Fruit fly (Drosophila melanogaster) whole organism, embryonic: ENCODE measurements around the gene CG44261.

Source experiments
- Atf3 ChIP-seq: fragments of 200-800 bp; sonication (Bioruptor generic); optimal IDR thresholded peaks from 3 replicates; lab custom pipeline; 2016; ENCODE audit warnings: missing biosample characterization, missing genetic modification characterization
- CG10565 ChIP-seq: fragments of 200-800 bp; sonication (Bioruptor generic); optimal IDR thresholded peaks from 3 replicates; lab custom pipeline; 2016; ENCODE audit warnings: missing biosample characterization, mild to moderate bottlenecking, missing genetic modification characterization
- CG10979 ChIP-seq: fragments of 200-800 bp; sonication (Bioruptor generic); optimal IDR thresholded peaks from 2 replicates; lab custom pipeline; 2018; ENCODE audit warnings: missing biosample characterization, mild to moderate bottlenecking, missing genetic modification characterization, moderate library complexity
- CG11560 ChIP-seq: fragments of 200-800 bp; sonication (Bioruptor generic); IDR thresholded peaks from 3 replicates; pipeline ENCODE4 v1.3.6; 2022; ENCODE audit warnings: missing biosample characterization, missing genetic modification characterization
- CG12104 ChIP-seq: fragments of 200-800 bp; sonication (Bioruptor generic); optimal IDR thresholded peaks from 3 replicates; lab custom pipeline; 2016; ENCODE audit warnings: missing biosample characterization, missing genetic modification characterization
- CG12299 ChIP-seq: fragments of 200-800 bp; sonication (Bioruptor generic); optimal IDR thresholded peaks from 2 replicates; lab custom pipeline; 2018; ENCODE audit warnings: missing biosample characterization, mild to moderate bottlenecking, missing genetic modification characterization
- CG13296 ChIP-seq: fragments of 200-800 bp; sonication (Bioruptor generic); optimal IDR thresholded peaks from 3 replicates; lab custom pipeline; 2018; ENCODE audit warnings: missing biosample characterization, mild to moderate bottlenecking, missing genetic modification characterization
- CG1529 ChIP-seq: fragments of 200-800 bp; sonication (Bioruptor generic); optimal IDR thresholded peaks from 3 replicates; lab custom pipeline; 2018; ENCODE audit warnings: missing biosample characterization, missing genetic modification characterization
- CG16779 ChIP-seq: fragments of 200-800 bp; sonication (Bioruptor generic); IDR thresholded peaks from 2 replicates; pipeline ENCODE4 v1.3.6; 2022; ENCODE audit warnings: missing biosample characterization, missing genetic modification characterization
- CG17568 ChIP-seq: fragments of 200-800 bp; sonication (Bioruptor generic); optimal IDR thresholded peaks from 2 replicates; lab custom pipeline; 2018; ENCODE audit warnings: missing biosample characterization, mild to moderate bottlenecking, missing genetic modification characterization, moderate library complexity
- CG1792 ChIP-seq: fragments of 200-800 bp; sonication (Bioruptor generic); optimal IDR thresholded peaks from 2 replicates; lab custom pipeline; 2016; ENCODE audit warnings: missing biosample characterization, missing genetic modification characterization
- CG3065 ChIP-seq: fragments of 200-800 bp; sonication (Bioruptor generic); optimal IDR thresholded peaks from 2 replicates; lab custom pipeline; 2016; ENCODE audit warnings: missing biosample characterization, missing genetic modification characterization
- CG31441 ChIP-seq: fragments of 200-800 bp; sonication (Bioruptor generic); IDR thresholded peaks from 2 replicates; pipeline ENCODE4 v1.3.6; 2022; ENCODE audit warnings: missing biosample characterization, missing genetic modification characterization
- CG32767 ChIP-seq: fragments of 200-800 bp; sonication (Bioruptor generic); IDR thresholded peaks from 2 replicates; pipeline ENCODE4 v1.3.6; 2022; ENCODE audit warnings: missing biosample characterization, missing genetic modification characterization
- CG3847 ChIP-seq: fragments of 200-800 bp; sonication (Bioruptor generic); IDR thresholded peaks from 2 replicates; pipeline ENCODE4 v1.3.6; 2022; ENCODE audit warnings: missing biosample characterization, missing genetic modification characterization
- CG4328 ChIP-seq: fragments of 200-800 bp; sonication (Bioruptor generic); optimal IDR thresholded peaks from 3 replicates; lab custom pipeline; 2017; ENCODE audit warnings: missing biosample characterization, missing genetic modification reagents, missing genetic modification characterization
- CG6689 ChIP-seq: fragments of 200-800 bp; sonication (Bioruptor generic); IDR thresholded peaks from 2 replicates; pipeline ENCODE4 v1.3.6; 2022; ENCODE audit warnings: missing biosample characterization, missing genetic modification characterization
- CG6854 ChIP-seq: fragments of 200-800 bp; sonication (Bioruptor generic); optimal IDR thresholded peaks from 3 replicates; lab custom pipeline; 2017; ENCODE audit warnings: missing biosample characterization, mild to moderate bottlenecking, missing genetic modification characterization
- CG7372 ChIP-seq: fragments of 200-800 bp; sonication (Bioruptor generic); IDR thresholded peaks from 2 replicates; pipeline ENCODE4 v1.3.6; 2022; ENCODE audit warnings: missing biosample characterization, missing genetic modification characterization
- D19A ChIP-seq: fragments of 200-800 bp; optimal IDR thresholded peaks from 3 replicates; lab custom pipeline; 2019; ENCODE audit warnings: missing biosample characterization, mild to moderate bottlenecking, missing genetic modification characterization, moderate library complexity
- Dek ChIP-seq: fragments of 200-800 bp; sonication (Bioruptor generic); optimal IDR thresholded peaks from 3 replicates; lab custom pipeline; 2019; ENCODE audit warnings: missing biosample characterization, mild to moderate bottlenecking, missing genetic modification characterization, moderate library complexity
- Drgx ChIP-seq: fragments of 200-800 bp; sonication (Bioruptor generic); IDR thresholded peaks from 2 replicates; pipeline ENCODE4 v1.3.6; 2022; ENCODE audit warnings: missing biosample characterization, missing genetic modification characterization
- E2f1 ChIP-seq: fragments of 200-800 bp; sonication (Bioruptor generic); IDR thresholded peaks from 2 replicates; pipeline ENCODE4 v1.3.6; 2022; ENCODE audit warnings: missing biosample characterization, missing genetic modification characterization
- HLH3B ChIP-seq: fragments of 200-800 bp; sonication (Bioruptor generic); IDR thresholded peaks from 2 replicates; pipeline ENCODE4 v1.3.6; 2022; ENCODE audit warnings: missing biosample characterization, missing genetic modification characterization
- Hr51 ChIP-seq, 2 experiments: fragments of 200-800 bp; sonication (Bioruptor generic); optimal IDR thresholded peaks; 2 replicates in 1 of 2; 3 replicates in 1 of 2; lab custom pipeline; 2016 to 2018; ENCODE audit warnings: missing biosample characterization in 2 of 2, missing genetic modification characterization in 2 of 2, mild to moderate bottlenecking in 1 of 2, moderate library complexity in 1 of 2
- PHDP ChIP-seq: fragments of 200-800 bp; sonication (Bioruptor generic); optimal IDR thresholded peaks from 3 replicates; lab custom pipeline; 2018; ENCODE audit warnings: missing biosample characterization, mild to moderate bottlenecking, missing genetic modification characterization, moderate library complexity
- Poxn ChIP-seq: fragments of 200-800 bp; sonication (Bioruptor generic); IDR thresholded peaks from 2 replicates; pipeline ENCODE4 v1.3.6; 2022; ENCODE audit warnings: missing biosample characterization, missing genetic modification characterization
- Rfx ChIP-seq: fragments of 200-800 bp; sonication (Bioruptor generic); IDR thresholded peaks from 2 replicates; pipeline ENCODE4 v1.3.6; 2022; ENCODE audit warnings: missing biosample characterization, missing genetic modification characterization
- Usf ChIP-seq: fragments of 200-800 bp; sonication (Bioruptor generic); optimal IDR thresholded peaks from 2 replicates; lab custom pipeline; 2017; ENCODE audit warnings: missing genotype, missing biosample characterization, missing genetic modification characterization
- Vsx1 ChIP-seq: fragments of 200-800 bp; sonication (Bioruptor generic); optimal IDR thresholded peaks from 2 replicates; lab custom pipeline; 2017; ENCODE audit warnings: missing biosample characterization, mild to moderate bottlenecking, missing genetic modification characterization, missing genetic modification reagents
- ase ChIP-seq: fragments of 200-800 bp; sonication (Bioruptor generic); IDR thresholded peaks from 3 replicates; pipeline ENCODE4 v1.3.6; 2022; ENCODE audit warnings: missing biosample characterization, missing genetic modification characterization
- bsh ChIP-seq, 2 experiments: fragments of 200-800 bp; sonication (Bioruptor generic); optimal IDR thresholded peaks; 2 replicates each; lab custom pipeline; 2017 to 2018; ENCODE audit warnings: mild to moderate bottlenecking in 2 of 2, missing biosample characterization in 2 of 2, missing genetic modification characterization in 2 of 2, moderate library complexity in 1 of 2
- cad ChIP-seq: fragments of >200 bp; optimal IDR thresholded peaks from 2 replicates; lab custom pipeline; 2017; ENCODE audit warnings: missing biosample characterization, missing genetic modification characterization
- chinmo ChIP-seq: fragments of 200-800 bp; sonication (Bioruptor generic); IDR thresholded peaks from 4 replicates; pipeline ENCODE4 v1.3.6; 2022; ENCODE audit warnings: missing biosample characterization, missing genetic modification characterization; ENCODE audit not compliant: partially characterized antibody
- ci ChIP-seq: fragments of 200-800 bp; sonication (Bioruptor generic); IDR thresholded peaks from 3 replicates; pipeline ENCODE4 v1.3.6; 2022; ENCODE audit warnings: missing biosample characterization, missing genetic modification characterization
- disco-r ChIP-seq: fragments of 200-800 bp; sonication (Bioruptor generic); optimal IDR thresholded peaks from 2 replicates; lab custom pipeline; 2016; ENCODE audit warnings: missing biosample characterization, missing genetic modification characterization
- emc ChIP-seq: fragments of 200-800 bp; sonication (Bioruptor generic); optimal IDR thresholded peaks from 2 replicates; lab custom pipeline; 2016; ENCODE audit warnings: missing biosample characterization, missing genetic modification characterization
- gce ChIP-seq: fragments of 200-800 bp; sonication (Bioruptor generic); IDR thresholded peaks from 3 replicates; pipeline ENCODE4 v1.3.6; 2022; ENCODE audit warnings: missing biosample characterization, missing genetic modification characterization
- hbn ChIP-seq: fragments of 200-800 bp; sonication (Bioruptor generic); IDR thresholded peaks from 2 replicates; pipeline ENCODE4 v1.3.6; 2022; ENCODE audit warnings: missing biosample characterization, missing genetic modification characterization; ENCODE audit not compliant: partially characterized antibody
- hth ChIP-seq: fragments of >200 bp; optimal IDR thresholded peaks from 2 replicates; lab custom pipeline; 2017; ENCODE audit warnings: inconsistent platforms
- lmd ChIP-seq: fragments of 200-800 bp; sonication (Bioruptor generic); IDR thresholded peaks from 2 replicates; pipeline ENCODE4 v1.3.6; 2022; ENCODE audit warnings: missing biosample characterization, missing genetic modification characterization
- mam ChIP-seq: fragments of 200-800 bp; sonication (Bioruptor generic); optimal IDR thresholded peaks from 3 replicates; lab custom pipeline; 2016; ENCODE audit warnings: missing biosample characterization, missing genetic modification characterization
- phol ChIP-seq: fragments of 200-800 bp; sonication (Bioruptor generic); optimal IDR thresholded peaks from 3 replicates; lab custom pipeline; 2018; ENCODE audit warnings: missing biosample characterization, mild to moderate bottlenecking, missing genetic modification characterization, moderate library complexity
- ro ChIP-seq: fragments of 200-800 bp; sonication (Bioruptor generic); IDR thresholded peaks from 2 replicates; pipeline ENCODE4 v1.3.6; 2022; ENCODE audit warnings: missing biosample characterization, missing genetic modification characterization
- schlank ChIP-seq: fragments of 200-800 bp; sonication (Bioruptor generic); optimal IDR thresholded peaks from 2 replicates; lab custom pipeline; 2018; ENCODE audit warnings: missing biosample characterization, mild to moderate bottlenecking, missing genetic modification characterization
- scrt ChIP-seq: fragments of 200-800 bp; sonication (Bioruptor generic); optimal IDR thresholded peaks from 2 replicates; lab custom pipeline; 2018; ENCODE audit warnings: missing biosample characterization, mild to moderate bottlenecking, missing genetic modification characterization, moderate library complexity
- slou ChIP-seq: fragments of 200-800 bp; sonication (Bioruptor generic); optimal IDR thresholded peaks from 3 replicates; lab custom pipeline; 2016; ENCODE audit warnings: missing biosample characterization, missing genetic modification characterization
- tin ChIP-seq: fragments of 200-800 bp; sonication (Bioruptor generic); optimal IDR thresholded peaks from 3 replicates; lab custom pipeline; 2016; ENCODE audit warnings: missing biosample characterization, missing genetic modification characterization
- trh ChIP-seq: fragments of 200-800 bp; sonication (Bioruptor generic); optimal IDR thresholded peaks from 2 replicates; lab custom pipeline; 2016; ENCODE audit warnings: missing biosample characterization, missing genetic modification characterization
- wek ChIP-seq: fragments of 200-800 bp; sonication (Bioruptor generic); optimal IDR thresholded peaks from 3 replicates; lab custom pipeline; 2018; ENCODE audit warnings: missing biosample characterization, mild to moderate bottlenecking, missing genetic modification characterization, moderate library complexity
- zf30C ChIP-seq: fragments of 200-800 bp; sonication (Bioruptor generic); optimal IDR thresholded peaks from 3 replicates; lab custom pipeline; 2018; ENCODE audit warnings: missing biosample characterization, mild to moderate bottlenecking, missing genetic modification characterization

Gene CG44261

DNA sequence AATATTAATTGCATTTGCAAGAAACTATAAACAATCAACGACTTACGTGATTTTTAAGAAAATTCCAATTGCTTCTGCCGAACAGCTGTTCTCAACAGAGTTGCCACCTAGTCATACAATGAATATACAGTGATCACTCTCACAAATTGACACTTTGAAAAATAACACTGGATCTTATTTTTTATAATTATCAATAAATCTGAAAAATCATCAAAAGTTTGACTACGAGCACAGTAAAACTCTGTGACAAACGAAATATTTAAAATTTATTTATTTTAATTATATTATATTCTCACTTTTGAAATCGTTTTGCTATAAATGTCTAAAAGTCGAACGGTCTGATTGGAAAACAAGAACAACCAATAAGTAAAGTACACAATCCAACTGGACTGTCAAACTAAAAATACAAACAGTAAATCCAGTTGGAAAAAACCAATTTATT, 8.0 kb downstream of the CG44261 start, which contains the start of gene CG34117 (continued):
- TF ChIP-seq E2f1 (peak; percentile 79), bsh (GFP tag; optimal IDR thresholded peaks at IDR 0.05; lab: Kevin White, UChicago) (peak in 1 of 2 experiments; percentile 73), CG11560 (tag; lab: Robert Waterston, UW) (0 out of 3 replicates have a peak, but pooled peaks have one; percentile 28), lmd (GFP tag; lab: Robert Waterston, UW) (peak; percentile 76), phol (peak; percentile 75), CG6689 (GFP tag; lab: Robert Waterston, UW) (peak; percentile 76), wek (no peak), scrt (peak; percentile 73), zf30C (GFP tag; lab: Kevin White, UChicago) (peak; percentile 2), CG16779 (peak; percentile 49; the same call in 1 of the 2 replicates), hbn (GFP tag; lab: Robert Waterston, UW) (no peak), ci (GFP tag; lab: Robert Waterston, UW) (peak; percentile 84), slou (GFP tag; lab: Kevin White, UChicago) (peak; percentile 75), CG31441 (peak; percentile 79), CG10979 (tag; lab: Kevin White, UChicago) (peak; percentile 75), Vsx1 (peak; percentile 52), Poxn (GFP tag; lab: Robert Waterston, UW) (peak; percentile 12; the same call in 1 of the 2 replicates), CG7372 (GFP tag; lab: Robert Waterston, UW) (peak; percentile 44; the same call in 1 of the 2 replicates), Drgx (GFP tag; lab: Robert Waterston, UW) (peak; percentile 66), PHDP (tag; lab: Kevin White, UChicago) (peak; percentile 85), CG3065 (peak; percentile 54), Rfx (GFP tag; lab: Robert Waterston, UW) (peak; percentile 88), CG1529 (GFP tag; lab: Kevin White, UChicago) (peak; percentile 45), Atf3 (GFP tag; lab: Kevin White, UChicago) (peak; percentile 34), CG32767 (GFP tag; lab: Robert Waterston, UW) (peak; percentile 67; the same call in 1 of the 2 replicates), trh (GFP tag; lab: Kevin White, UChicago) (peak; percentile 67), mam (GFP tag; lab: Kevin White, UChicago) (peak; percentile 76), CG3847 (peak; percentile 81), ase (peak; percentile 69; the same call in 2 of the 3 replicates), hth (lab: Kevin White, UChicago) (no peak), CG17568 (peak; percentile 77), CG4328 (GFP tag; lab: Kevin White, UChicago) (peak; percentile 71), CG6854 (peak; percentile 41), disco-r (GFP tag; lab: Kevin White, UChicago) (no peak), CG13296 (GFP tag; lab: Kevin White, UChicago) (peak; percentile 79), CG12299 (tag; lab: Kevin White, UChicago) (peak; percentile 83), Dek (tag; lab: Kevin White, UChicago) (peak; percentile 85), HLH3B (GFP tag; lab: Robert Waterston, UW) (peak; percentile 81), cad (no peak), CG1792 (GFP tag; lab: Kevin White, UChicago) (peak; percentile 39), ro (no peak; the same call in 1 of the 2 replicates), D19A (tag; lab: Kevin White, UChicago) (peak; percentile 78), tin (GFP tag; lab: Kevin White, UChicago) (peak; percentile 79), emc (GFP tag; lab: Kevin White, UChicago) (no peak), gce (GFP tag; lab: Robert Waterston, UW) (peak; percentile 71; the same call in 2 of the 3 replicates), CG12104 (GFP tag; lab: Kevin White, UChicago) (peak; percentile 59), chinmo (no peak), Hr51 (GFP tag; optimal IDR thresholded peaks at IDR 0.05; lab: Kevin White, UChicago) (peak; percentile 53 to 83), Usf (GFP tag; lab: Kevin White, UChicago) (peak; percentile 18), CG10565 (peak; percentile 1), schlank (tag; lab: Kevin White, UChicago) (peak; percentile 54)
